Fruit fly (Drosophila melanogaster) whole organism, embryonic: ENCODE results near the gene CG8925.
A peak's percentile ranks its signal among the peaks of the same experiment; 100 is the strongest.

ENCODE experiments used
- Blimp-1 ChIP-seq: fragments of 200-800 bp; sonication (Bioruptor generic); optimal IDR thresholded peaks from 3 replicates; lab custom pipeline; 2018; ENCODE audit warnings: missing biosample characterization, missing genetic modification characterization, mild to moderate bottlenecking, moderate library complexity, missing genetic modification reagents
- Bteb2 ChIP-seq: fragments of 200-800 bp; sonication (Bioruptor generic); optimal IDR thresholded peaks from 2 replicates; lab custom pipeline; 2016; ENCODE audit warnings: missing biosample characterization, missing genetic modification characterization
- CG10959 ChIP-seq: fragments of 200-800 bp; sonication (Bioruptor generic); IDR thresholded peaks from 2 replicates; pipeline ENCODE4 v1.3.6; 2022; ENCODE audit warnings: missing biosample characterization, missing genetic modification characterization
- CG11085 ChIP-seq: fragments of 200-800 bp; sonication (Bioruptor generic); IDR thresholded peaks from 2 replicates; pipeline ENCODE4 v1.3.6; 2022; ENCODE audit warnings: missing biosample characterization, missing genetic modification characterization
- CG13775 ChIP-seq: fragments of 200-800 bp; sonication (Bioruptor generic); optimal IDR thresholded peaks from 3 replicates; lab custom pipeline; 2017; ENCODE audit warnings: missing biosample characterization, mild to moderate bottlenecking, missing genetic modification characterization
- CG1647 ChIP-seq: fragments of 200-800 bp; sonication (Bioruptor generic); optimal IDR thresholded peaks from 3 replicates; lab custom pipeline; 2016; ENCODE audit warnings: missing biosample characterization, missing genetic modification characterization
- CG16779 ChIP-seq: fragments of 200-800 bp; sonication (Bioruptor generic); IDR thresholded peaks from 2 replicates; pipeline ENCODE4 v1.3.6; 2022; ENCODE audit warnings: missing biosample characterization, missing genetic modification characterization
- CG17186 ChIP-seq: fragments of 200-800 bp; sonication (Bioruptor generic); optimal IDR thresholded peaks from 3 replicates; lab custom pipeline; 2017; ENCODE audit warnings: missing biosample characterization, missing genetic modification reagents, missing genetic modification characterization
- CG17359 ChIP-seq: fragments of 200-800 bp; sonication (Bioruptor generic); optimal IDR thresholded peaks from 3 replicates; lab custom pipeline; 2018; ENCODE audit warnings: missing biosample characterization, mild to moderate bottlenecking, missing genetic modification characterization, moderate library complexity
- CG17361 ChIP-seq: fragments of 200-800 bp; sonication (Bioruptor generic); IDR thresholded peaks from 3 replicates; pipeline ENCODE4 v1.3.6; 2022; ENCODE audit warnings: missing biosample characterization, missing genetic modification characterization
- CG18011 ChIP-seq: fragments of 200-800 bp; sonication (Bioruptor generic); optimal IDR thresholded peaks from 2 replicates; lab custom pipeline; 2017; ENCODE audit warnings: missing biosample characterization, missing genetic modification characterization, mild to moderate bottlenecking, moderate library complexity, missing genotype
- CG1832 ChIP-seq: fragments of 200-800 bp; sonication (Bioruptor generic); optimal IDR thresholded peaks from 2 replicates; lab custom pipeline; 2017; ENCODE audit warnings: missing biosample characterization, mild to moderate bottlenecking, missing genetic modification characterization, inconsistent platforms
- CG30020 ChIP-seq: fragments of 200-800 bp; optimal IDR thresholded peaks from 2 replicates; lab custom pipeline; 2019; ENCODE audit warnings: missing biosample characterization, mild to moderate bottlenecking, missing genetic modification characterization, moderate library complexity
- CG3281 ChIP-seq: fragments of 200-800 bp; sonication (Bioruptor generic); optimal IDR thresholded peaks from 3 replicates; lab custom pipeline; 2017; ENCODE audit warnings: missing biosample characterization, mild to moderate bottlenecking, missing genetic modification characterization
- CG3407 ChIP-seq: fragments of 200-800 bp; sonication (Bioruptor generic); optimal IDR thresholded peaks from 2 replicates; lab custom pipeline; 2018; ENCODE audit warnings: missing biosample characterization, mild to moderate bottlenecking, missing genetic modification characterization
- CG3995 ChIP-seq: fragments of 200-800 bp; sonication (Bioruptor generic); optimal IDR thresholded peaks from 3 replicates; lab custom pipeline; 2016; ENCODE audit warnings: missing biosample characterization, missing genetic modification characterization
- CG4328 ChIP-seq: fragments of 200-800 bp; sonication (Bioruptor generic); optimal IDR thresholded peaks from 3 replicates; lab custom pipeline; 2017; ENCODE audit warnings: missing biosample characterization, missing genetic modification reagents, missing genetic modification characterization
- CG6272 ChIP-seq: fragments of 200-800 bp; sonication (Bioruptor generic); IDR thresholded peaks from 2 replicates; pipeline ENCODE4 v1.3.6; 2022; ENCODE audit warnings: missing biosample characterization, missing genetic modification characterization
- CG7987 ChIP-seq: fragments of 200-800 bp; sonication (Bioruptor generic); optimal IDR thresholded peaks from 2 replicates; lab custom pipeline; 2018; ENCODE audit warnings: missing biosample characterization, mild to moderate bottlenecking, missing genetic modification characterization, moderate library complexity
- CG9727 ChIP-seq: fragments of 200-800 bp; sonication (Bioruptor generic); optimal IDR thresholded peaks from 3 replicates; lab custom pipeline; 2017; ENCODE audit warnings: missing biosample characterization, mild to moderate bottlenecking, missing genetic modification characterization
- CG9876 ChIP-seq: fragments of 200-800 bp; sonication (Bioruptor generic); optimal IDR thresholded peaks from 2 replicates; lab custom pipeline; 2016; ENCODE audit warnings: missing biosample characterization, missing genetic modification characterization
- CTCF ChIP-seq: fragments of 200-800 bp; sonication (Bioruptor generic); optimal IDR thresholded peaks from 2 replicates; lab custom pipeline; 2017; ENCODE audit warnings: missing biosample characterization, mild to moderate bottlenecking, missing genetic modification characterization, moderate library complexity
- E2f1 ChIP-seq: fragments of 200-800 bp; sonication (Bioruptor generic); IDR thresholded peaks from 2 replicates; pipeline ENCODE4 v1.3.6; 2022; ENCODE audit warnings: missing biosample characterization, missing genetic modification characterization
- ERR ChIP-seq: fragments of 200-800 bp; sonication (Bioruptor generic); optimal IDR thresholded peaks from 2 replicates; lab custom pipeline; 2016; ENCODE audit warnings: missing biosample characterization, missing genetic modification characterization
- HLH4C ChIP-seq: fragments of 200-800 bp; sonication (Bioruptor generic); IDR thresholded peaks from 3 replicates; pipeline ENCODE4 v1.3.6; 2022; ENCODE audit warnings: missing biosample characterization, missing genetic modification characterization; ENCODE audit not compliant: partially characterized antibody
- HLH54F ChIP-seq: fragments of 200-800 bp; sonication (Bioruptor generic); optimal IDR thresholded peaks from 3 replicates; lab custom pipeline; 2016; ENCODE audit warnings: missing biosample characterization, missing genetic modification characterization
- Hmr ChIP-seq: fragments of 200-800 bp; sonication (Bioruptor generic); optimal IDR thresholded peaks from 3 replicates; lab custom pipeline; 2017; ENCODE audit warnings: mild to moderate bottlenecking, missing biosample characterization, missing genetic modification reagents, missing genetic modification characterization
- Hr51 ChIP-seq, 2 experiments: fragments of 200-800 bp; sonication (Bioruptor generic); optimal IDR thresholded peaks; 2 replicates in 1 of 2; 3 replicates in 1 of 2; lab custom pipeline; 2016 to 2018; ENCODE audit warnings: missing biosample characterization in 2 of 2, missing genetic modification characterization in 2 of 2, mild to moderate bottlenecking in 1 of 2, moderate library complexity in 1 of 2
- Meics ChIP-seq: fragments of 200-800 bp; sonication (Bioruptor generic); optimal IDR thresholded peaks from 2 replicates; lab custom pipeline; 2017; ENCODE audit warnings: missing biosample characterization, mild to moderate bottlenecking, missing genetic modification characterization
- NC2β ChIP-seq: fragments of 200-800 bp; sonication (Bioruptor generic); optimal IDR thresholded peaks from 2 replicates; lab custom pipeline; 2016; ENCODE audit warnings: missing biosample characterization, missing genetic modification characterization
- Poxn ChIP-seq: fragments of 200-800 bp; sonication (Bioruptor generic); IDR thresholded peaks from 2 replicates; pipeline ENCODE4 v1.3.6; 2022; ENCODE audit warnings: missing biosample characterization, missing genetic modification characterization
- Rfx ChIP-seq: fragments of 200-800 bp; sonication (Bioruptor generic); IDR thresholded peaks from 2 replicates; pipeline ENCODE4 v1.3.6; 2022; ENCODE audit warnings: missing biosample characterization, missing genetic modification characterization
- Sin3A ChIP-seq: fragments of >200 bp; optimal IDR thresholded peaks from 2 replicates; lab custom pipeline; 2018
- Trl ChIP-seq, 3 experiments: fragments of >200 bp in 2 of 3; fragments of 200-800 bp in 1 of 3; sonication (Bioruptor generic) in 1 of 3; optimal IDR thresholded peaks; 2 replicates in 1 of 3; 3 replicates in 2 of 3; lab custom pipeline; 2016 to 2017; ENCODE audit warnings: missing biosample characterization in 1 of 3, missing genetic modification characterization in 1 of 3
- croc ChIP-seq: fragments of 200-800 bp; sonication (Bioruptor generic); conservative IDR thresholded peaks from 3 replicates; pipeline ENCODE4 v1.3.6; 2022; ENCODE audit warnings: missing biosample characterization, missing genetic modification characterization
- disco-r ChIP-seq: fragments of 200-800 bp; sonication (Bioruptor generic); optimal IDR thresholded peaks from 2 replicates; lab custom pipeline; 2016; ENCODE audit warnings: missing biosample characterization, missing genetic modification characterization
- dmrt99B ChIP-seq: fragments of 200-800 bp; sonication (Bioruptor generic); optimal IDR thresholded peaks from 2 replicates; lab custom pipeline; 2018; ENCODE audit warnings: missing biosample characterization, mild to moderate bottlenecking, missing genetic modification characterization, moderate library complexity
- ems ChIP-seq: fragments of 200-800 bp; sonication (Bioruptor generic); optimal IDR thresholded peaks from 3 replicates; lab custom pipeline; 2016; ENCODE audit warnings: missing biosample characterization, missing genetic modification characterization
- grn ChIP-seq: fragments of 200-800 bp; sonication (Bioruptor generic); optimal IDR thresholded peaks from 3 replicates; lab custom pipeline; 2017; ENCODE audit warnings: missing biosample characterization, missing genetic modification characterization
- h ChIP-seq: fragments of >200 bp; optimal IDR thresholded peaks from 2 replicates; lab custom pipeline; 2017
- jigr1 ChIP-seq: fragments of 200-800 bp; sonication (Bioruptor generic); IDR thresholded peaks from 3 replicates; pipeline ENCODE4 v1.3.6; 2022; ENCODE audit warnings: missing biosample characterization, missing genetic modification characterization
- lbe ChIP-seq: fragments of 200-800 bp; sonication (Bioruptor generic); optimal IDR thresholded peaks from 2 replicates; lab custom pipeline; 2016; ENCODE audit warnings: missing biosample characterization, mild to moderate bottlenecking, missing genetic modification characterization
- mam ChIP-seq: fragments of 200-800 bp; sonication (Bioruptor generic); optimal IDR thresholded peaks from 3 replicates; lab custom pipeline; 2016; ENCODE audit warnings: missing biosample characterization, missing genetic modification characterization
- mirr ChIP-seq: fragments of 200-800 bp; sonication (Bioruptor generic); optimal IDR thresholded peaks from 3 replicates; lab custom pipeline; 2018; ENCODE audit warnings: missing biosample characterization, mild to moderate bottlenecking, missing genetic modification characterization
- nmo ChIP-seq: fragments of 200-800 bp; sonication (Bioruptor generic); optimal IDR thresholded peaks from 2 replicates; lab custom pipeline; 2018; ENCODE audit warnings: missing biosample characterization, mild to moderate bottlenecking, missing genetic modification characterization, moderate library complexity
- pita ChIP-seq: fragments of 200-800 bp; sonication (Bioruptor generic); optimal IDR thresholded peaks from 2 replicates; lab custom pipeline; 2017; ENCODE audit warnings: missing biosample characterization, mild to moderate bottlenecking, missing genetic modification characterization
- pum ChIP-seq: fragments of 200-800 bp; sonication (Bioruptor generic); optimal IDR thresholded peaks from 2 replicates; lab custom pipeline; 2016; ENCODE audit warnings: missing biosample characterization, missing genetic modification characterization
- rib ChIP-seq: fragments of 200-800 bp; sonication (Bioruptor generic); IDR thresholded peaks from 2 replicates; pipeline ENCODE4 v1.3.6; 2022; ENCODE audit warnings: missing biosample characterization, missing genetic modification characterization
- seq ChIP-seq: fragments of 200-800 bp; sonication (Bioruptor generic); IDR thresholded peaks from 2 replicates; pipeline ENCODE4 v1.3.6; 2022; ENCODE audit warnings: missing biosample characterization, missing genetic modification characterization
- slbo ChIP-seq: fragments of 200-800 bp; sonication (Bioruptor generic); IDR thresholded peaks from 2 replicates; pipeline ENCODE4 v1.3.6; 2022; ENCODE audit warnings: missing biosample characterization, missing genetic modification characterization
- slp2 ChIP-seq: fragments of 200-800 bp; sonication (Bioruptor generic); optimal IDR thresholded peaks from 2 replicates; lab custom pipeline; 2016; ENCODE audit warnings: missing biosample characterization, missing genetic modification characterization
- stwl ChIP-seq: fragments of 200-800 bp; sonication (Bioruptor generic); optimal IDR thresholded peaks from 3 replicates; lab custom pipeline; 2018; ENCODE audit warnings: missing biosample characterization, mild to moderate bottlenecking, missing genetic modification characterization, moderate library complexity
- vfl ChIP-seq: fragments of 200-800 bp; sonication (Bioruptor generic); optimal IDR thresholded peaks from 2 replicates; lab custom pipeline; 2016; ENCODE audit warnings: missing biosample characterization, missing genetic modification characterization

Gene CG8925

DNA sequence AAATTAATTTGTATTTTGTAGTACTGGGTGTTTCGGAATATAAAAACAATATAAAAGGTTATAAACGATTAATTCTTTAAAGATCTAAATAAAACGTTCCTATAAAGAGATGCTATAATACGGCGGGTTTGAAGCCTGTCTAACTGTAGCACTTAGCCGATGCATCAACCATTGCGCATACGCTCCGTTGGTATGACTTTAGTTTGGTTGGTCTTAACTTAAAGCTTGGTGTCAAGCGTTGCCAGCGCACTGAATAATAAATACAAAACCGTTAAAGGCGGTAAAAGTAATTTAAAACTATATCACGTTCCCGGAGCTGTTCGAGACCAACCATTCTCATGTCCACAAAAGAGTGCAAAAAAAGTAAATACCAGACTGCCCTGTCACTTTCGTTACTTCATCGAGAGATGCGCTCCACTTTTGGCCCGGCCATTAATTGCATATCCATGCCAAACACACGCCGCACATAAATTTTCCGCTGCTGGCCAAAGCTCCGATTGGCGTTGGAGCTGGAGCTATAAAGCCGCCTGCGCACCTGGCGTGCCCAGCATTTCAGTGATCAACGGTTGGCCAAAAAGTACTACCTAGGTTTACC, 8.8 kb downstream of the CG8925 start, which contains the start of gene CG8927 (continued):
- TF ChIP-seq grn (GFP tag; lab: Kevin White, UChicago) (no peak), CTCF (GFP tag; lab: Kevin White, UChicago) (peak; percentile 80), Hmr (GFP tag; lab: Kevin White, UChicago) (peak; percentile 16), Trl (optimal IDR thresholded peaks at IDR 0.05; lab: Kevin White, UChicago) (no peak), Trl (GFP tag; optimal IDR thresholded peaks at IDR 0.05; lab: Kevin White, UChicago) (no peak), CG16779 (GFP tag; lab: Robert Waterston, UW) (no peak), CG1832 (GFP tag; lab: Kevin White, UChicago) (no peak), pita (GFP tag; lab: Kevin White, UChicago) (peak; percentile 57), CG17186 (no peak), HLH4C (GFP tag; lab: Robert Waterston, UW) (no peak), CG6272 (no peak), seq (GFP tag; lab: Robert Waterston, UW) (no peak), CG7987 (GFP tag; lab: Kevin White, UChicago) (no peak), ERR (GFP tag; lab: Kevin White, UChicago) (no peak), CG9727 (GFP tag; lab: Kevin White, UChicago) (no peak), mam (GFP tag; lab: Kevin White, UChicago) (no peak), croc (GFP tag; lab: Robert Waterston, UW) (no peak), stwl (tag; lab: Kevin White, UChicago) (peak; percentile 13), Rfx (no peak), Sin3A (lab: Kevin White, UChicago) (no peak), CG10959 (GFP tag; lab: Robert Waterston, UW) (no peak), CG17361 (GFP tag; lab: Robert Waterston, UW) (no peak), CG3281 (no peak), Meics (GFP tag; lab: Kevin White, UChicago) (no peak), CG9876 (no peak), h (lab: Kevin White, UChicago) (no peak), CG17359 (tag; lab: Kevin White, UChicago) (no peak), mirr (GFP tag; lab: Kevin White, UChicago) (no peak), jigr1 (no peak), CG1647 (no peak), nmo (no peak), CG30020 (tag; lab: Kevin White, UChicago) (no peak), NC2β (no peak), Blimp-1 (GFP tag; lab: Kevin White, UChicago) (no peak), CG13775 (GFP tag; lab: Kevin White, UChicago) (no peak), Bteb2 (GFP tag; lab: Kevin White, UChicago) (no peak), Hr51 (GFP tag; optimal IDR thresholded peaks at IDR 0.05; lab: Kevin White, UChicago) (no peak), vfl (GFP tag; lab: Kevin White, UChicago) (no peak), E2f1 (no peak), ems (GFP tag; lab: Kevin White, UChicago) (no peak), slp2 (GFP tag; lab: Kevin White, UChicago) (no peak), CG4328 (no peak), lbe (GFP tag; lab: Kevin White, UChicago) (no peak), pum (GFP tag; lab: Kevin White, UChicago) (no peak), CG3995 (GFP tag; lab: Kevin White, UChicago) (no peak), dmrt99B (tag; lab: Kevin White, UChicago) (no peak), CG18011 (GFP tag; lab: Kevin White, UChicago) (no peak), HLH54F (no peak), CG11085 (GFP tag; lab: Robert Waterston, UW) (no peak), disco-r (GFP tag; lab: Kevin White, UChicago) (no peak), rib (GFP tag; lab: Robert Waterston, UW) (no peak), Poxn (GFP tag; lab: Robert Waterston, UW) (no peak), CG3407 (GFP tag; lab: Kevin White, UChicago) (no peak), slbo (GFP tag; lab: Robert Waterston, UW) (no peak)
